Fruit fly (Drosophila melanogaster) whole organism, embryonic: Measurements from ENCODE around the gene Miga.

Source experiments
- Abd-B ChIP-seq: fragments of 200-800 bp; sonication (Bioruptor generic); optimal IDR thresholded peaks from 2 replicates; lab custom pipeline; 2018; ENCODE audit warnings: missing biosample characterization, mild to moderate bottlenecking, missing genetic modification characterization, moderate library complexity
- CG10959 ChIP-seq: fragments of 200-800 bp; sonication (Bioruptor generic); IDR thresholded peaks from 2 replicates; pipeline ENCODE4 v1.3.6; 2022; ENCODE audit warnings: missing biosample characterization, missing genetic modification characterization
- CG11085 ChIP-seq: fragments of 200-800 bp; sonication (Bioruptor generic); IDR thresholded peaks from 2 replicates; pipeline ENCODE4 v1.3.6; 2022; ENCODE audit warnings: missing biosample characterization, missing genetic modification characterization
- CG12071 ChIP-seq: fragments of 200-800 bp; sonication (Bioruptor generic); optimal IDR thresholded peaks from 3 replicates; lab custom pipeline; 2018; ENCODE audit warnings: missing biosample characterization, mild to moderate bottlenecking, missing genetic modification characterization
- CG12659 ChIP-seq: fragments of 200-800 bp; sonication (Bioruptor generic); optimal IDR thresholded peaks from 3 replicates; lab custom pipeline; 2017; ENCODE audit warnings: mild to moderate bottlenecking, missing biosample characterization, missing genetic modification reagents, missing genetic modification characterization
- CG13296 ChIP-seq: fragments of 200-800 bp; sonication (Bioruptor generic); optimal IDR thresholded peaks from 3 replicates; lab custom pipeline; 2018; ENCODE audit warnings: missing biosample characterization, mild to moderate bottlenecking, missing genetic modification characterization
- CG13775 ChIP-seq: fragments of 200-800 bp; sonication (Bioruptor generic); optimal IDR thresholded peaks from 3 replicates; lab custom pipeline; 2017; ENCODE audit warnings: missing biosample characterization, mild to moderate bottlenecking, missing genetic modification characterization
- CG16815 ChIP-seq: fragments of 200-800 bp; sonication (Bioruptor generic); optimal IDR thresholded peaks from 3 replicates; lab custom pipeline; 2017; ENCODE audit warnings: missing biosample characterization, mild to moderate bottlenecking, missing genetic modification characterization
- CG17829 ChIP-seq: fragments of 200-800 bp; optimal IDR thresholded peaks from 2 replicates; lab custom pipeline; 2019; ENCODE audit warnings: missing biosample characterization, mild to moderate bottlenecking, missing genetic modification characterization, moderate library complexity
- CG2116 ChIP-seq: fragments of 200-800 bp; sonication (Bioruptor generic); optimal IDR thresholded peaks from 3 replicates; lab custom pipeline; 2018; ENCODE audit warnings: missing biosample characterization, mild to moderate bottlenecking, missing genetic modification characterization
- CG2120 ChIP-seq: fragments of 200-800 bp; sonication (Bioruptor generic); optimal IDR thresholded peaks from 3 replicates; lab custom pipeline; 2016; ENCODE audit warnings: missing biosample characterization, missing genetic modification characterization
- CG2199 ChIP-seq: fragments of 200-800 bp; sonication (Bioruptor generic); IDR thresholded peaks from 3 replicates; pipeline ENCODE4 v1.3.6; 2022; ENCODE audit warnings: missing biosample characterization, missing genetic modification characterization
- CG30403 ChIP-seq: fragments of 200-800 bp; sonication (Bioruptor generic); optimal IDR thresholded peaks from 3 replicates; lab custom pipeline; 2016; ENCODE audit warnings: missing biosample characterization, missing genetic modification characterization
- CG3407 ChIP-seq: fragments of 200-800 bp; sonication (Bioruptor generic); optimal IDR thresholded peaks from 2 replicates; lab custom pipeline; 2018; ENCODE audit warnings: missing biosample characterization, mild to moderate bottlenecking, missing genetic modification characterization
- CG4404 ChIP-seq: fragments of 200-800 bp; sonication (Bioruptor generic); IDR thresholded peaks from 2 replicates; pipeline ENCODE4 v1.3.6; 2022; ENCODE audit warnings: missing biosample characterization, missing genetic modification characterization
- CG4424 ChIP-seq: fragments of 200-800 bp; sonication (Bioruptor generic); optimal IDR thresholded peaks from 3 replicates; lab custom pipeline; 2016; ENCODE audit warnings: missing biosample characterization, missing genetic modification characterization
- CG4730 ChIP-seq: fragments of 200-800 bp; sonication (Bioruptor generic); IDR thresholded peaks from 2 replicates; pipeline ENCODE4 v1.3.6; 2022; ENCODE audit warnings: missing biosample characterization, missing genetic modification characterization
- CG5245 ChIP-seq: fragments of 200-800 bp; sonication (Bioruptor generic); optimal IDR thresholded peaks from 3 replicates; lab custom pipeline; 2016; ENCODE audit warnings: missing biosample characterization, missing genetic modification characterization
- CG6765 ChIP-seq: fragments of 200-800 bp; sonication (Bioruptor generic); optimal IDR thresholded peaks from 3 replicates; lab custom pipeline; 2017; ENCODE audit warnings: missing biosample characterization, mild to moderate bottlenecking, missing genetic modification characterization
- CG9437 ChIP-seq: fragments of 200-800 bp; sonication (Bioruptor generic); optimal IDR thresholded peaks from 2 replicates; lab custom pipeline; 2018; ENCODE audit warnings: missing biosample characterization, mild to moderate bottlenecking, missing genetic modification characterization
- ERR ChIP-seq: fragments of 200-800 bp; sonication (Bioruptor generic); optimal IDR thresholded peaks from 2 replicates; lab custom pipeline; 2016; ENCODE audit warnings: missing biosample characterization, missing genetic modification characterization
- Hr51 ChIP-seq, 2 experiments: fragments of 200-800 bp; sonication (Bioruptor generic); optimal IDR thresholded peaks; 2 replicates in 1 of 2; 3 replicates in 1 of 2; lab custom pipeline; 2016 to 2018; ENCODE audit warnings: missing biosample characterization in 2 of 2, missing genetic modification characterization in 2 of 2, mild to moderate bottlenecking in 1 of 2, moderate library complexity in 1 of 2
- Myb ChIP-seq: fragments of 200-800 bp; sonication (Bioruptor generic); optimal IDR thresholded peaks from 2 replicates; lab custom pipeline; 2016; ENCODE audit warnings: missing biosample characterization, missing genetic modification characterization
- NFAT ChIP-seq: fragments of 200-800 bp; sonication (Bioruptor generic); IDR thresholded peaks from 2 replicates; pipeline ENCODE4 v1.3.6; 2022; ENCODE audit warnings: missing biosample characterization, missing genetic modification characterization
- Neu2 ChIP-seq: fragments of 200-800 bp; sonication (Bioruptor generic); optimal IDR thresholded peaks from 3 replicates; lab custom pipeline; 2016; ENCODE audit warnings: missing biosample characterization, missing genetic modification characterization, borderline replicate concordance
- Oaz ChIP-seq: fragments of 200-800 bp; sonication (Bioruptor generic); IDR thresholded peaks from 2 replicates; pipeline ENCODE4 v1.3.6; 2022; ENCODE audit warnings: missing biosample characterization, missing genetic modification characterization
- Ravus ChIP-seq: fragments of 200-800 bp; sonication (Bioruptor generic); IDR thresholded peaks from 2 replicates; pipeline ENCODE4 v1.3.6; 2022; ENCODE audit warnings: missing biosample characterization, missing genetic modification characterization
- Rfx ChIP-seq: fragments of 200-800 bp; sonication (Bioruptor generic); IDR thresholded peaks from 2 replicates; pipeline ENCODE4 v1.3.6; 2022; ENCODE audit warnings: missing biosample characterization, missing genetic modification characterization
- Sry-β ChIP-seq: fragments of 200-800 bp; sonication (Bioruptor generic); optimal IDR thresholded peaks from 2 replicates; lab custom pipeline; 2018; ENCODE audit warnings: missing biosample characterization, mild to moderate bottlenecking, missing genetic modification characterization, moderate library complexity
- Xbp1 ChIP-seq: fragments of 200-800 bp; sonication (Bioruptor generic); optimal IDR thresholded peaks from 3 replicates; lab custom pipeline; 2016; ENCODE audit warnings: missing biosample characterization, mild to moderate bottlenecking, missing genetic modification characterization
- az2 ChIP-seq: fragments of 200-800 bp; sonication (Bioruptor generic); optimal IDR thresholded peaks from 3 replicates; lab custom pipeline; 2016; ENCODE audit warnings: missing biosample characterization, missing genetic modification characterization
- bcd ChIP-seq: fragments of 200-800 bp; sonication (Bioruptor generic); optimal IDR thresholded peaks from 2 replicates; lab custom pipeline; 2017; ENCODE audit warnings: missing biosample characterization, mild to moderate bottlenecking, missing genetic modification characterization
- bigmax ChIP-seq: fragments of 200-800 bp; sonication (Bioruptor generic); optimal IDR thresholded peaks from 2 replicates; lab custom pipeline; 2018; ENCODE audit warnings: missing biosample characterization, mild to moderate bottlenecking, missing genetic modification characterization
- bsh ChIP-seq, 2 experiments: fragments of 200-800 bp; sonication (Bioruptor generic); optimal IDR thresholded peaks; 2 replicates each; lab custom pipeline; 2017 to 2018; ENCODE audit warnings: mild to moderate bottlenecking in 2 of 2, missing biosample characterization in 2 of 2, missing genetic modification characterization in 2 of 2, moderate library complexity in 1 of 2
- emc ChIP-seq: fragments of 200-800 bp; sonication (Bioruptor generic); optimal IDR thresholded peaks from 2 replicates; lab custom pipeline; 2016; ENCODE audit warnings: missing biosample characterization, missing genetic modification characterization
- en ChIP-seq: fragments of 200-800 bp; sonication (Bioruptor generic); optimal IDR thresholded peaks from 2 replicates; lab custom pipeline; 2016; ENCODE audit warnings: missing biosample characterization, missing genetic modification characterization
- fd96Cb ChIP-seq: fragments of 200-800 bp; sonication (Bioruptor generic); optimal IDR thresholded peaks from 2 replicates; lab custom pipeline; 2018; ENCODE audit warnings: missing biosample characterization, mild to moderate bottlenecking, missing genetic modification characterization, moderate library complexity
- gce ChIP-seq: fragments of 200-800 bp; sonication (Bioruptor generic); IDR thresholded peaks from 3 replicates; pipeline ENCODE4 v1.3.6; 2022; ENCODE audit warnings: missing biosample characterization, missing genetic modification characterization
- prd ChIP-seq, 3 experiments: fragments of >200 bp in 2 of 3; fragments of 200-800 bp in 1 of 3; sonication (Bioruptor generic) in 1 of 3; optimal IDR thresholded peaks in 2 of 3; IDR thresholded peaks in 1 of 3; 2 replicates in 2 of 3; 3 replicates in 1 of 3; pipeline versions ENCODE4 v1.3.6 to Lab custom; 2017 to 2022; ENCODE audit warnings: missing biosample characterization in 1 of 3, missing genetic modification characterization in 1 of 3
- sc ChIP-seq, 3 experiments: fragments of >200 bp in 2 of 3; fragments of 200-800 bp in 1 of 3; sonication (Bioruptor generic) in 1 of 3; optimal IDR thresholded peaks; 2 replicates in 2 of 3; 3 replicates in 1 of 3; lab custom pipeline; 2017; ENCODE audit warnings: mild to moderate bottlenecking in 1 of 3, missing biosample characterization in 1 of 3, missing genetic modification characterization in 1 of 3, missing genetic modification reagents in 1 of 3
- seq ChIP-seq: fragments of 200-800 bp; sonication (Bioruptor generic); IDR thresholded peaks from 2 replicates; pipeline ENCODE4 v1.3.6; 2022; ENCODE audit warnings: missing biosample characterization, missing genetic modification characterization
- sim ChIP-seq: fragments of 200-800 bp; sonication (Bioruptor generic); IDR thresholded peaks from 2 replicates; pipeline ENCODE4 v1.3.6; 2022; ENCODE audit warnings: missing biosample characterization, missing genetic modification characterization
- slbo ChIP-seq: fragments of 200-800 bp; sonication (Bioruptor generic); IDR thresholded peaks from 2 replicates; pipeline ENCODE4 v1.3.6; 2022; ENCODE audit warnings: missing biosample characterization, missing genetic modification characterization
- slou ChIP-seq: fragments of 200-800 bp; sonication (Bioruptor generic); optimal IDR thresholded peaks from 3 replicates; lab custom pipeline; 2016; ENCODE audit warnings: missing biosample characterization, missing genetic modification characterization
- toy ChIP-seq: fragments of 200-800 bp; sonication (Bioruptor generic); IDR thresholded peaks from 2 replicates; pipeline ENCODE4 v1.3.6; 2022; ENCODE audit warnings: missing biosample characterization, missing genetic modification characterization
- trem ChIP-seq: fragments of 200-800 bp; optimal IDR thresholded peaks from 3 replicates; lab custom pipeline; 2019; ENCODE audit warnings: missing biosample characterization, mild to moderate bottlenecking, missing genetic modification characterization, moderate library complexity
- unpg ChIP-seq: fragments of 200-800 bp; sonication (Bioruptor generic); optimal IDR thresholded peaks from 3 replicates; lab custom pipeline; 2018; ENCODE audit warnings: missing biosample characterization, mild to moderate bottlenecking, missing genetic modification characterization, moderate library complexity
- wdn ChIP-seq: fragments of 200-800 bp; sonication (Bioruptor generic); IDR thresholded peaks from 2 replicates; pipeline ENCODE4 v1.3.6; 2022; ENCODE audit warnings: missing biosample characterization, missing genetic modification characterization

Miga gene

dm6 chrX:8444883-8445572 lies 7.4 kb upstream of the Miga start (continued):
- TF ChIP-seq CG3407 (GFP tag; lab: Kevin White, UChicago) (no peak), CG2199 (GFP tag; lab: Robert Waterston, UW) (0 out of 3 replicates have a peak, but pooled peaks have one; percentile 30), CG4730 (GFP tag; lab: Robert Waterston, UW) (0 out of 2 replicates have a peak, but pooled peaks have one; percentile 12), unpg (peak; percentile 63), Oaz (GFP tag; lab: Robert Waterston, UW) (peak; percentile 29; the same call in 1 of the 2 replicates), bigmax (no peak), seq (no peak), bcd (GFP tag; lab: Kevin White, UChicago) (no peak), Ravus (GFP tag; lab: Robert Waterston, UW) (no peak), CG16815 (peak; percentile 6), CG5245 (GFP tag; lab: Kevin White, UChicago) (no peak), slbo (GFP tag; lab: Robert Waterston, UW) (peak; percentile 12; the same call in 1 of the 2 replicates), CG4404 (GFP tag; lab: Robert Waterston, UW) (peak; percentile 62), CG17829 (tag; lab: Kevin White, UChicago) (peak; percentile 88), NFAT (GFP tag; lab: Robert Waterston, UW) (no peak), CG12659 (GFP tag; lab: Kevin White, UChicago) (peak; percentile 46), CG4424 (peak; percentile 49), CG30403 (GFP tag; lab: Kevin White, UChicago) (peak; percentile 36), prd (optimal IDR thresholded peaks at IDR 0.05; lab: Kevin White, UChicago) (no peak), prd (GFP tag; IDR thresholded peaks at IDR 0.05; lab: Robert Waterston, UW) (peak; percentile 66), bsh (GFP tag; optimal IDR thresholded peaks at IDR 0.05; lab: Kevin White, UChicago) (peak in 1 of 2 experiments; percentile 74), sim (GFP tag; lab: Robert Waterston, UW) (peak; percentile 32; the same call in 1 of the 2 replicates), en (no peak), CG13296 (GFP tag; lab: Kevin White, UChicago) (no peak), Hr51 (GFP tag; optimal IDR thresholded peaks at IDR 0.05; lab: Kevin White, UChicago) (peak in 1 of 2 experiments; percentile 75), CG9437 (peak; percentile 54), wdn (GFP tag; lab: Robert Waterston, UW) (no peak), CG6765 (GFP tag; lab: Kevin White, UChicago) (no peak), Abd-B (GFP tag; lab: Kevin White, UChicago) (peak; percentile 32), CG2120 (GFP tag; lab: Kevin White, UChicago) (peak; percentile 37), CG12071 (GFP tag; lab: Kevin White, UChicago) (no peak), gce (0 out of 3 replicates have a peak, but pooled peaks have one; percentile 19), CG11085 (GFP tag; lab: Robert Waterston, UW) (no peak), az2 (peak; percentile 35), CG10959 (peak; percentile 29; the same call in 1 of the 2 replicates), slou (GFP tag; lab: Kevin White, UChicago) (no peak), toy (GFP tag; lab: Robert Waterston, UW) (no peak), CG2116 (GFP tag; lab: Kevin White, UChicago) (peak; percentile 4), Rfx (peak; percentile 60), Myb (no peak), Neu2 (no peak), sc (optimal IDR thresholded peaks at IDR 0.05; lab: Kevin White, UChicago) (no peak), sc (GFP tag; optimal IDR thresholded peaks at IDR 0.05; lab: Kevin White, UChicago) (peak; percentile 17), fd96Cb (tag; lab: Kevin White, UChicago) (peak; percentile 72), CG13775 (GFP tag; lab: Kevin White, UChicago) (peak; percentile 45), trem (peak; percentile 74), ERR (no peak), emc (GFP tag; lab: Kevin White, UChicago) (no peak), Xbp1 (GFP tag; lab: Kevin White, UChicago) (peak; percentile 35), Sry-β (GFP tag; lab: Kevin White, UChicago) (no peak)
